Fruit fly (Drosophila melanogaster): ENCODE results near the gene Ets65A.
A peak's percentile ranks its signal among the peaks of the same experiment; 100 is the strongest.

Ets65A gene

DNA sequence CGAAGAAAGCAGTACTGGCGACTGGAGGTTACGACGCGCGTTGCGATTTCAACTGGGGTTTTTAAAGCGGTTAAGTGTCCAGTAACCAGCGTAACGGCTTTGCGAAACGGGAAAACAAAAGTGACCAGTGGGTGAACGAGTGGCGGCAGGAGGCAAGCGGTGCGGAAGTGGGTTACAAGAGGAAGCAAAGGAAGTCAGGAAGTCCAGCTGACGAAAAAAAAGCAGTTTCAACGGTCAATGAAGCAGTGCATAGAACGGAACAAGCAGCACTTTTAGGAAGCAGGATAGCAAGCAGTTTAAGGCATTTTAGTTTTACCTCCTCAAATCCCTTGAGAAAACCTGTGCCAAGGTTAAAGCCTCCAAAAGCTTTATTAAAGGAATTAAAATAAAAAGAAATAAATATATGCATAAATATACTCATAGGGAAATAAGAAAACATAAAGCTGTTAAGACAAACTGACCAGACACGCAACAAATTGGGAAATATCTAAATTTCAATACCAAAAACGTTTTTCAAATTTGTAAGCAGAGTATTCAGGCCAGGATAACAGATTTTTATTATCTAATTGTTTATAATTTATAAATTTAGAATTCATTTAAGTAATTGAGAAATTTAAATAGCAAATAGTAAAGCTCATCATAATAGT is 38.2 kb upstream of the Ets65A start, which contains the start of gene CG6592 (continued):
- TF ChIP-seq Opbp (GFP tag; IDR thresholded peaks at IDR 0.05; ENCODE audit: partially characterized antibody), result peak; percentile 36; the same call in 1 of the 3 replicates
- no peak for TF ChIP-seq CG4730 (GFP tag; IDR thresholded peaks at IDR 0.05)
- TF ChIP-seq ara (GFP tag; IDR thresholded peaks at IDR 0.05), result peak; percentile 47; the same call in 1 of the 2 replicates
- no peak for TF ChIP-seq Fer3 (tag; optimal IDR thresholded peaks at IDR 0.05)
- no peak for TF ChIP-seq bab2 (GFP tag; optimal IDR thresholded peaks at IDR 0.05)
- TF ChIP-seq Hand (GFP tag; optimal IDR thresholded peaks at IDR 0.05), result no peak
- no peak for TF ChIP-seq CG8388 (GFP tag; optimal IDR thresholded peaks at IDR 0.05)
- TF ChIP-seq sr (GFP tag; IDR thresholded peaks at IDR 0.05), result no peak
- TF ChIP-seq CG15696 (tag; optimal IDR thresholded peaks at IDR 0.05), result peak; percentile 57
- TF ChIP-seq salm (tag; optimal IDR thresholded peaks at IDR 0.05), result no peak
- no peak for TF ChIP-seq ems (GFP tag; optimal IDR thresholded peaks at IDR 0.05)
- no peak for TF ChIP-seq br (optimal IDR thresholded peaks at IDR 0.05)
- no peak for TF ChIP-seq crol (GFP tag; IDR thresholded peaks at IDR 0.05)
- no peak for TF ChIP-seq lilli (GFP tag; optimal IDR thresholded peaks at IDR 0.05)
- TF ChIP-seq CG18011 (GFP tag; optimal IDR thresholded peaks at IDR 0.05), result no peak
- peak; percentile 58 for TF ChIP-seq CoRest (tag; optimal IDR thresholded peaks at IDR 0.05)
- TF ChIP-seq CG14014 (GFP tag; IDR thresholded peaks at IDR 0.05), result no peak
- peak; percentile 65 for TF ChIP-seq CG33557 (GFP tag; optimal IDR thresholded peaks at IDR 0.05)
- peak; percentile 20 for TF ChIP-seq Ssrp (tag; optimal IDR thresholded peaks at IDR 0.05)
- TF ChIP-seq HLH54F (GFP tag; optimal IDR thresholded peaks at IDR 0.05), result no peak
- TF ChIP-seq CG7839 (tag; optimal IDR thresholded peaks at IDR 0.05), result peak; percentile 49
- TF ChIP-seq CG18262 (tag; optimal IDR thresholded peaks at IDR 0.05), result no peak
- no peak for TF ChIP-seq Dip3 (GFP tag; optimal IDR thresholded peaks at IDR 0.05)
- no peak for TF ChIP-seq CG42726 (GFP tag; IDR thresholded peaks at IDR 0.05; ENCODE audit: partially characterized antibody)
- no peak for TF ChIP-seq CG2712 (tag; optimal IDR thresholded peaks at IDR 0.05)
- no peak for TF ChIP-seq Rfx (GFP tag; IDR thresholded peaks at IDR 0.05)
- no peak for TF ChIP-seq GATAe (GFP tag; conservative IDR thresholded peaks at IDR 0.05)
- TF ChIP-seq Camta (GFP tag; optimal IDR thresholded peaks at IDR 0.05), result peak; percentile 41
- TF ChIP-seq peb (GFP tag; IDR thresholded peaks at IDR 0.05), result no peak
- peak; percentile 36 for TF ChIP-seq CG9609 (GFP tag; optimal IDR thresholded peaks at IDR 0.05)
- TF ChIP-seq ATbp (GFP tag; optimal IDR thresholded peaks at IDR 0.05), result no peak
- no peak for TF ChIP-seq pan (optimal IDR thresholded peaks at IDR 0.05)
- no peak for TF ChIP-seq pan (GFP tag; optimal IDR thresholded peaks at IDR 0.05 in 1 of 2, IDR thresholded peaks at IDR 0.05 in 1 of 2)
- peak; percentile 93 for TF ChIP-seq CG7271 (tag; optimal IDR thresholded peaks at IDR 0.05)
- TF ChIP-seq Dref (GFP tag; IDR thresholded peaks at IDR 0.05), result no peak
- peak; percentile 28 for TF ChIP-seq dm (GFP tag; optimal IDR thresholded peaks at IDR 0.05)
- no peak for TF ChIP-seq CG2129 (GFP tag; IDR thresholded peaks at IDR 0.05; ENCODE audit: partially characterized antibody)
- TF ChIP-seq CG13894 (tag; optimal IDR thresholded peaks at IDR 0.05), result no peak
- TF ChIP-seq Bteb2 (GFP tag; optimal IDR thresholded peaks at IDR 0.05), result no peak
- TF ChIP-seq CG17385 (GFP tag; optimal IDR thresholded peaks at IDR 0.05), result peak; percentile 66
- TF ChIP-seq CG3838 (GFP tag; optimal IDR thresholded peaks at IDR 0.05), result no peak
- no peak for TF ChIP-seq cas (GFP tag; IDR thresholded peaks at IDR 0.05)
- TF ChIP-seq Elba2 (GFP tag; optimal IDR thresholded peaks at IDR 0.05), result peak; percentile 65
- TF ChIP-seq wor (GFP tag; IDR thresholded peaks at IDR 0.05), result no peak
- no peak for TF ChIP-seq Hmx (GFP tag; optimal IDR thresholded peaks at IDR 0.05)
- no peak for TF ChIP-seq sima (GFP tag; optimal IDR thresholded peaks at IDR 0.05)
- peak; percentile 29 for TF ChIP-seq Xbp1 (GFP tag; optimal IDR thresholded peaks at IDR 0.05)
- no peak for TF ChIP-seq CG1832 (GFP tag; optimal IDR thresholded peaks at IDR 0.05)
- TF ChIP-seq CG17912 (GFP tag; optimal IDR thresholded peaks at IDR 0.05), result no peak
- no peak for TF ChIP-seq CG9797 (GFP tag; optimal IDR thresholded peaks at IDR 0.05)
